Fruit fly (Drosophila melanogaster): ENCODE data around the gene CG32599.

dm6 chrX:14211250-14211944, 32.1 kb upstream of the CG32599 start:
- no peak for TF ChIP-seq bab1 (GFP tag; optimal IDR thresholded peaks at IDR 0.05)
- no peak for TF ChIP-seq kay (GFP tag; ENCODE audit: borderline replicate concordance)
- no peak for TF ChIP-seq cnc (optimal IDR thresholded peaks at IDR 0.05)
- no peak for TF ChIP-seq Crg-1 (GFP tag; optimal IDR thresholded peaks at IDR 0.05)
- no peak for TF ChIP-seq Clk (GFP tag; optimal IDR thresholded peaks at IDR 0.05)
- peak; percentile 1 for TF ChIP-seq tj (GFP tag; optimal IDR thresholded peaks at IDR 0.05)
- TF ChIP-seq Mnt (GFP tag; optimal IDR thresholded peaks at IDR 0.05), result no peak
- TF ChIP-seq toe (GFP tag; optimal IDR thresholded peaks at IDR 0.05), result no peak
- TF ChIP-seq CG11617 (GFP tag; optimal IDR thresholded peaks at IDR 0.05), result no peak
- TF ChIP-seq cic (GFP tag; optimal IDR thresholded peaks at IDR 0.05), result no peak
- TF ChIP-seq CG7045 (GFP tag; optimal IDR thresholded peaks at IDR 0.05), result no peak
